Fruit fly (Drosophila melanogaster) ovary, adult (tissue): ENCODE measurements around the gene Swip-1.
A peak's percentile ranks its signal among the peaks of the same experiment; 100 is the strongest.

ENCODE experiments used
- CG17801 ChIP-seq: fragments of 200-800 bp; optimal IDR thresholded peaks from 2 replicates; lab custom pipeline; 2019; ENCODE audit warnings: missing biosample characterization, mild to moderate bottlenecking, missing genetic modification characterization, moderate library complexity; ENCODE audit not compliant: partially characterized antibody

The Swip-1 gene

DNA sequence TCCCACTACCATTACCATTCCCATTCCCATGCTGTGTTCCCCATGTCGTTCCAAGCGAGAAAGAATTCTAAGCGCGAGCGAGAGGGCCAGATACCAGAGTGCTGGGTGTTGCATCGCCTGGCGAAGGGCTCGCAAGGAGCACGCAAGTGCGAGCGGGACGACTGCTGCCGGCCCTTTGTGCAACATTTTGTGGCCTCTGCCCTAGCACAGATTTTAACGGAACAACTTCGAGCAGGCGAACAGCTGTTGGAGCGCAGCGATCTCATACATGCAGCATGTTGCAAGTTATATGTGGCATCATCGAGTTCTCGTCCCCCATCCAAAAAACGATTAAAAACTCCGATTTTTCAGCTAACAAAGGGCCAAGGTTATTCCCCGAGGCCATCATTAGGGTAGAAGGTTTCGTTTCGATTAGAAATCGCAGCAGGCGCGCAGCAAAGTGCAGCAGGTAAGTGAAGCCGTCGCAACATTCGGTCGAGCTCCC, 39.5 kb downstream of the Swip-1 start:
- no peak for TF ChIP-seq CG17801

DNA sequence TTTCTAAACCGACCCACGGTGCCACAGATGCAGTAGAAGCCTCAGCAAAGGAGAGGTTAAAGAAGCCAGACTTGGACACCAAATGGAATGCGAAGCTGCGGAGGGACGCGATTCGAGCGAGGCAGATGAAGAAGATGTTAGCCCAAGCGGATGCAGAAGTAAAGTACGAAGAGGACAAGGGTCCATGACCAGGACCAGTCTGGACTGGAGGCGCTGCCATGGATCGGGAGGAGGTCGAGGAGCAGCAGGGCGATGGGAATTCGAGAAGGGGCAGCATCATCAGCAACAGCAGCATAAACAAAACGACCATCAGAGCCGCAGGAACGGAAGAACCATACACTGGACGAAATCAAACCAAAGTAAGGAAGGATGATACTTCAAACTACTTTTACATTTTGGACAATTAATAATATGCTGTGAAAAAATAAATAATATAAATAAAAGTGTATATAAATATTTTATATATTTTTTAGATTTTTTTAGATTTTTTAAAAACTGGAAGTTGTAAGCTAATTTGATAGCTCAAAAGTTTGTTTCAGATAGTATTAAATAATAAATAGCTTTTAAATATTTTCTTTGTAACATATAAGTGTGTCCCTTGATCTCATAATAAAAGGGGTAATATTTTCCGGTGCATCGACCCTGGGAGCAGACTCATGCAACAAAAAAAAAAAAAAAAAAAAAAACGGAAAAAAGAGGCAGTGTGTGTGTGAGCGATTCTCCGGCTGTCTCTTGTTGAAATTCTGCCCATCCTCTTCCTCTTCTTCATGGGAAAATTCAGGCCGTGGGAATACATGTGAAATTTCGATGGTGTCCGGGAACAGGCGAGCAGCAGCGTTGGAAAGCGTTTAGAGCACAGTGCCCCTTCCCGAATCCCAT, 40.2 kb downstream of the Swip-1 start:
- no peak for TF ChIP-seq CG17801

DNA sequence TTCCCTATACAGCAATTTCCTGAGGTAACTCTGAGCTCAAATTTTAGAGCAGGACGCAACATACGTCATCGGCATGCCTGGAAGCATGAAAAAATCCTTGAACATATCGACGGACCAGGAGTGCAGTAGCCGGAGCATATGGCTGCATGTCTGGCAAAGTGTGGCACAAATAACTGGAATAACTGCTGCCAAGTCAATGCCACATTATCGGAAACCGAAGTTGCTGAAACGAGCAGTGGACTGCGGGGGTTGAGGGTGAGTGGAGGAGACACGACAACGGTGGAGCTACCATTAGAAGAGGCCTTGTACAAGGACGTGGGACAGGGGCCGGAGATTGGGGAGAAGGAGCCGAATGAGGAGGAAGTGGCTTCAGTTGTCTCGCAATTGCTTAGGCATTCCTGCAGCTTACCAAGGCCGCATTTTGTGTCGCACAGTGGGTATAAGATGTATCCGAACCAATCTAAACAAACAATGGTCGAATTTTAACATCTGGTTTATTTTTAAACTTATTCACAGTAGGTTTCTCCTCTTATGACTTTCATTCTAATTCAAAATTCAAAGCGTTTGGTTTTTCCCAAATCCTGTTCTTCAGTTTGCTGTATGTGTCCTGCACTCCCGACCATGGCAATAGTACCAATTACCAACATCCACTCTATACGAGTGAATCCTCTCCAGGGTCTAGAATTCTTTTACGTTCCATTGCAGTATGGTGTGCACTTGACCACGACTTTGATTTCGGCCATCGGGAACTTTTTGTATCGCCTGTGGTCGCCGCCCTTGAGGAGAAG, 41.1 kb downstream of the Swip-1 start, which contains the start of gene CG46304:
CG46304 (plus strand) TSS at position 541 of the 788 bp plus-strand sequence.
- no peak for TF ChIP-seq CG17801

DNA sequence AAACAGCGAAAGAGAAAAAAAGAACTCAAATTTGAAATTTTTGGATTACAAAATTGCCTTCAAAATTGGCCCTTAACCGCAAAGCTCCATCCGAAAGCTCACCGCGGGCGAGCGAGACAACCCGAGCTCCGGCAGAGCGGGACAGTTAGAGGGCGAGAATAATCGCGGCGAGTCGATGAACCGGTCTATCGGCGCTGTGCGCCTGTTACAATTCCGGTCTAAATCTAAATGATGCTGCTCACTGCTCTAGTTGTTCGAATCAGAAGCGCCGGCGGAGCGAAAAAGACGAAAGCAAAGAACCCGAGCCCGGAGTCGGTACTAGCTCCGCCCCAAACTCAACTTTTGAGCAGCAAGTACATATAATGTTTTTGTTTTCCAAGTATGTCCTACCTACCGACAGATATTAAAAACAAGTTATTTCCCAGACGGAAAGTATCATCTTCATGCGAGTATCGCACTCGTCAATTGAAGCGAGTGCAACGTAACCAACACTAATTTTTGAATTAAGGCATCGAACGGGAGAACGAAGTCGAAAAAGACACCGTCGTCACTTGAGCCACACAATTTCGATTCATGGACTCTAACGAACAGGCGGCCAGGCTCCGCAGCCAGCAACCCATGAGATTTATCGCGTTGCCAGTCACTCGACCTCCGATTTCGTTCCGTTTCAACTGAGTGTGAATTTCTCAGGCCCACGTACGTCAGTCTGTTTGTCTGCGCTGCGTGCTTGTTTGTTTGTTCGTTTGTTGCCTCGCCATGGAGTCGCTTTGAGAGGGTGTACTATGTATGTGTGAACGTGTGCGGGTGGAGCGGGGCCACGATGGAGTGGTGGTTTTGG, 42.7 kb downstream of the Swip-1 start:
- TF ChIP-seq CG17801 = no peak

DNA sequence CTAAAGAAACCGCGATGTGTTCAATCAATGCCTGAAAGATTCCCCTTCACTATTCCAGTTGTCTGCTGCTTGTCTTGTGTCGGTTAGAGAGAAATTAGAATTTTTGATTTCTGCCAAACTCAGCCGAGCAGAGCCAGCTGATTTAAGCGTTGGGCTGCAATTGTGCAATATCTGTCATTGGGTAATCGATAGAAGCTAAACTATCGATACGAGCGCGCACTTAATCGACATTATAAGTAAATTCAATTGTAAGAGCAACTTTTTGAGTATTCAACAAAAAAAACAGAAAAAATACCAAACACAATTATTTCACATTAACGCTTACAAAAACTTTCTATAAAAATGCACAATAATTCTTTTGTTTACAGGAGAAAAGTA, 43.3 kb downstream of the Swip-1 start, which contains the start of gene ssp3:
ssp3 (minus strand) TSS at position 164 of the 378 bp plus-strand sequence.
- TF ChIP-seq CG17801 = no peak

DNA sequence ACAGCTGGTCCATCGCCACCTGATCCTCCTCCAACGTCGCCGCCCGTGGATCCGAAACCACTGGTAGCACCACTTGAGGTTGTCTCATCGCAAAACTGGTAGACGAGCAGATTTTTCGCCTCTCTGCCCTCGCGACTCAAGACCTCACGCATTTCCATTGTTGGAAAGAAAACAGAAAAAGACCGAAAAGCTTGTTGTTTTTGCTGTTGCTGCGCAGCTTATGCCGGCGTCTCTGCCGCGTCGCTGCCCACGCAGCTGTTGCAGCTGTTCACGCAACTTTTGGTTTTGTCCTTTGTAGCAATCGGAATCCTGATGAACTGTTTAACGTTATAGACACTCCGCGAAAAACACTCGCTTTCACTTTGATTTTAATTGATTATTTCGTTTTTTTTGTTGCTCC, 43.8 kb downstream of the Swip-1 start:
- no peak for TF ChIP-seq CG17801

DNA sequence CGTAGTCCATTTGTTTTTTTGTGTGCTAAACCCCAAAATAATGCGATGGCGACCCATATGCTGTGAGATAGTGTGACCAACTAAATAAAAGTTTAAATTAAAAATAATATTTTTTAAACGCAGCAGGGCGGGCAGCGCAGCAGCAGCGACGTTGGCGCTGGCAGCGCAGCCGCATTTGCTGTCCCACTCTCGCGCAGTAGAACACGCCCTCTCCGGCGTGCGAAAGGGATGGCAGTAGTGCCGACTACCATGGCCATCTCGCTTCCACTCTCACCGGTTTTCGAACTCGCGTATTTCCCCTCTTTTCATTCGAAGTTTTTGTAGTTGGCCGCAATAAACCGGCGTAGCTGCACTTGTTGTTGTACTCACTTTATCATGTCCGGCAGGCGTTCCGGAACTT, 51.0 kb downstream of the Swip-1 start:
- TF ChIP-seq CG17801 = peak; percentile 12

DNA sequence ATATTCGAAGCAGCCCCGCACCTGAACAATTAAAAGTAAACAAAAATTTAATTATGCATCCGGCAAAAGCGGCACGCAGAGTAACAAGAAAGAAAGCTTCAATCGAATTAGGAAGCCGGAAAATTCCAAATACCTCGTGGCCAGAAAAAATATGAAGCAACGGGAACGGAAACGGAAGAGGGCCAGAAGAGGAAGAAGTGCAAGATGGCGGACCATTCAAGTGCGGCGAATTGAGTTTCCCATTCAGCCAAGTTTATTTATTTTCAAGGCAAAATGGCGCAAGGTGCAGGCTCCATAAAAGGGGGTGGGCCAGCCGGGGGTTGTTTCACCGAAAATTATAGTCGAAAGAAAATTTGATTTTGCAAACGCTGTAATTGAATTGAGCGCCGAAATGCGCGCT, 52.5 kb downstream of the Swip-1 start:
- TF ChIP-seq CG17801 = no peak

DNA sequence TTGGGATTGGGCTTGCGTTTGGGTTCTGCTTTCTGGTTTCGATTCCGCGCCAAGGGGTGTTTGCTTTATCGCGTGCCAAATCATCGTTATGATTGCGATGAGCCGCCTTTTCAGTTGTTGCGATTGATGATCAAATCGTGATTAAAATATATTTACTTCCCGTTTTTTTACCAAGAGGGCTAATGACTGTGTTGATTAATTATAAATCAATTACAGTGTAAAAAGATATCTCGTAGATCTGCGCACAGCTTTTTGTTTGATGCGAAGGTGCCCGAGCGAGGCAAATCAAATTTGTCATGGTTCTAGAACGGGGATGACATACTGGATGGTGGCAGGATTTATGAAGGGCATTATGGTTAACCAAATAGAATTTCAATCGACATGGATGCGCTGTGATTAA, 53.2 kb downstream of the Swip-1 start:
- no peak for TF ChIP-seq CG17801

DNA sequence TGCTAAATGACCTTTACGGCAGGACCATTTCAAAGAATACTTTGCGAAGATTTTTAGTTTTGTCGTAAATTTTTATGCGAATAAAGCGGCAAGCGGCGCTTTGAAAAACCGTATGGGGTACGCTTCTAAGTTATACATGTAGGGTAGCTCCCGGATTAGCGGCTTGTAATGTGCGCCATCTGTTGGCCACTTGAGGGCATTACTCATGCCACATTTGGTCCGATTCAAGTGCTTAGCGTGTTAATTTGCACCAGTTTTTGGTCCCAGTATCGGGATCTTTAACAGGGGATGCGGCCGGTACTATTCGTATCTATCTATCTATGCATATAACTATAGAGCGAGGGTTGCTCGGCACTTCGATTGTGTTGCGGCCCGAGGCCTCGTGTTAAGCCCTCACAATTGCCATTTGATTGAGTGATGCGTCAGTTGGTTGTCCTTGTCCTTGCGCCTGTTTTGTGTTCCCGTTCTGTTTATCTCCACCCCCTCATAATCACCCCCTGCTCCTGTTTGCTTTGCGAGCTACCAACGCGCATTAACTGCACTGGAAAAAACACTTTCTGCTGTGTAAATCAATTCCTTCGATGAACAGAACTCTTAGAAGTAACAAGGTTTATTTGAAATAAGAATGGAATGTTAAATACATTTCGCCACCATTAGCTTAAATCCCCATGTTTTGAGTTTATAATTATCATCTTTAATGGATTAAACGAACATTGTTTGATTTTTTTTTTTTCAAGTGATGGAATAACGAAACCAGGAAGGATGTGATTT, 56.5 kb downstream of the Swip-1 start:
- no peak for TF ChIP-seq CG17801

DNA sequence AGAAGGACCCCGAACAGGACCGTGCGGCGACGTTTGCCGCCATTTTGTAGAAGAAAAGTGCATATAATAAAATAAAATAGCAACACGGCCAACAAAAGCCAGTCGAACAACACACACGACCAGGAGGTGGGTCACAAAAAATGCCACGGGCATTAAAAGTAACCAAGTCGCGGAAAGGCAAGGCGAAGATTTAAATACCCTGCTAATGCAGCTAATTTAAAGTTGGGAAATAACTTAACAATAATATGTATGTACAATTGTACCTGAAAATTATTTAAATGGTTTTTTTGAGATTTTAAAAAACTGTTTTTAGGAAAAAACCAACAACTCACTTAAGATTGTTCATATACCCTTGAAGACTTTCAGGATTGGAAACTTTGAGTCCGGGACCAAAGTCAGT, 57.5 kb downstream of the Swip-1 start:
- TF ChIP-seq CG17801 = no peak

DNA sequence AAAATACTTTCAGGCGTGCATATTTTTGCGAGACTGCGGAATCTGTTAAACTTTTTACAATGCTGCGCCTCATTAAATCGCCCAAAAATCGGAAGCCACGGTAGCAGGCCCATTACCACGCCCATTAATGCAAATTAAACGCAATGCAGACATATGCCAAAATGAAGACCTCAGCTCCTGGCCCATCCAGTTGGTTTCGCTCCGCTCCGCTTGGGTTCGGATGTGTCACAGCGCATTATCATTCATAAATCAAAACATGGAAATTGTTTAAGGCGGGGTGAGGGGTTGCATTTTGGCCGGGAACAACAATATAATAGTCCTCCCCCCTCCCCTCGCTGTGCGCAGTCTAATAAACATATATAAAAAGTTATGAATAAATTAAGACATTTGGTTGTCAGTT, 59.2 kb downstream of the Swip-1 start:
- TF ChIP-seq CG17801 = no peak
